Worm (Caenorhabditis elegans): Measurements from ENCODE around the gene Y42H9AR.4.

The Y42H9AR.4 gene

DNA sequence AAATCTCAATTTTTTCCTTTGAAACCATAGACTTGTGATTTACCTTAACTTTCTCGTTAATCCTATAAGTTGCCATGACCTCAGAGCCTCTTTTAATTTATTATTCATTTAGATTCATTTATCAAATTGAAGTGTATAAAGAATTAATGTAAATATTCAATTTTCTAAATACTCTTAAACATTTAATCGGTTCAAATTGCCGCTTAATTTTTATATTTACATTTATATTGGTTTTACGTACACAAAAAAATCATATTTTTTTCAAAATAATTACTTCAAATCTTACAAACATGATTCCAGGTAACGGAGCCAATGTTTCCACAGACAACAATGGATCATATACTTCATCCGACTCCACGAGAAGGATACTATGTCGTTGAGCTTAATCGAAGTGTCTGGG lies 36.5 kb upstream of the Y42H9AR.4 start, which contains the start of gene pmk-1:
Gene pmk-1, plus strand, starts transcription at position 301 of the 400 bp plus-strand sequence.
- TF ChIP-seq blmp-1 (tag; optimal IDR thresholded peaks at IDR 0.05) = no peak
- no peak for TF ChIP-seq ces-1 (GFP tag; optimal IDR thresholded peaks at IDR 0.05)
- TF ChIP-seq mls-2 (tag; optimal IDR thresholded peaks at IDR 0.05) = no peak
- no peak for TF ChIP-seq flh-1 (GFP tag; optimal IDR thresholded peaks at IDR 0.05)
- TF ChIP-seq M03D4.4 (tag; optimal IDR thresholded peaks at IDR 0.05) = no peak
- no peak for TF ChIP-seq cnd-1 (tag; optimal IDR thresholded peaks at IDR 0.05)
- no peak for TF ChIP-seq sem-2 (GFP tag; optimal IDR thresholded peaks at IDR 0.05)

DNA sequence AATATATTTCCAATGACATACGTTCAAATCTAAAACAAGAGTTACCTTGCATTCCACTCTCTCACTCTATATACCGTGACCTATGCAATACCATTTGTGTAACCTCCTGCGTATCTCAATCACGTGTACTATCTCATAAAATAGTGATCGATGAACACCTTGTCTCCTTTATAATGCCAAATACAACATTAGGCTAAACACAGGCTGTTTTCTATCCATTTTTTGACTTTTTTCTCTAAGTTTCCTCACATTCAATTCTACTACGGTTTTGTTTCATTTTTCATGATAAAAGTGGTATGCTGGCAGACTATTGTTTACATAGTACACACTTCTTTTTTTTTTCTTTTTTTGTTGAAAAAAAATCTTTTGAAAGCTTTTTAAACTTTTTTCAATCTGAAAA lies 34.3 kb upstream of the Y42H9AR.4 start:
- no peak for TF ChIP-seq ztf-11 (tag; optimal IDR thresholded peaks at IDR 0.05)
- no peak for TF ChIP-seq mep-1 (tag; optimal IDR thresholded peaks at IDR 0.05)
- TF ChIP-seq pha-4 (tag; optimal IDR thresholded peaks at IDR 0.05) = no peak
- peak; percentile 83 for TF ChIP-seq ceh-39 (tag; optimal IDR thresholded peaks at IDR 0.05)

- TF ChIP-seq tbx-8 (GFP tag; optimal IDR thresholded peaks at IDR 0.05) (no peak), flh-1 (GFP tag; optimal IDR thresholded peaks at IDR 0.05) (no peak), sem-2 (GFP tag; optimal IDR thresholded peaks at IDR 0.05) (no peak), bed-3 (GFP tag; optimal IDR thresholded peaks at IDR 0.05) (no peak), lin-13 (tag; optimal IDR thresholded peaks at IDR 0.05) (no peak)
These were observed 32.3 kb upstream of the Y42H9AR.4 start for ce11 chrIV:8144341-8144740.

DNA sequence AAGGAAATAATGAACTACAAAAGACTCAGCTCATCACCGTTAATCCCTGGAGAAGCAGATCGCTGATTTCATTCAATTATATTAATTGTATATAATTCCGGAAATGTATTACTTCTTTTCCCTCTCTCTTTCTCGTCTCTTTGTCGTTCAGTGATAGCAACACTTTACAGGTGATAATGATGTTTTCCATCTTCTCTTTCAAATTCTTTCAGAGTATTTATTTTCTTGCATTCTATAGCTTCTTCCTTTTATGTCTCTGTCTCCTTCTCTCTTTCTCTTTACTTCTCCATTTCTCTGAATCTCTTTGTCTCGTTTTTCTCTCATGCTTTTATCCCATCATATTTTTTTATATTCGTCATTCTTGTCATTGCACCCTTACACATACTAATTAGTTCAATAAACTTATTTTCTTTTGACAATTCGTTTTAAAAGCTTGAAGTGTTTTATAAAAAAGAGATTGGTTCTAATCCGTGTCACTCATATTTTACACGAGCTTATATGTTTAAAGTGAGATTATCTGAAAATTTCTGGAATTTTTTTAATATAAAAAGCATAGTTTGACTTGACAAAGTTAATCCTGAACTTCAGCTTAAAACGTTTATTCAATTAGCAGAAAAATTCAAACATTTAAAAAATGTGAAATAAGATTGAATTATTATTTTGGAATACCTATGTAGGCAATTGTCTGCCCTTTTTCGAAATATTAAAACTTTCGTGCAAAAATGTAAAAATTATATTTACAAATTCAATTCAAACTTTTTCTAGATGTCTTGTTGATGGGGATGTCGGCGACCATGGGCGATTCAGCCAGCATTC lies 30.9 kb upstream of the Y42H9AR.4 start, which contains the start of gene pmk-2:
Gene pmk-2, plus strand, starts transcription at position 766 of the 816 bp plus-strand sequence.
- peak; percentile 69 for TF ChIP-seq ces-1 (GFP tag; optimal IDR thresholded peaks at IDR 0.05)
- no peak for TF ChIP-seq unc-62 (GFP tag; optimal IDR thresholded peaks at IDR 0.05)

- TF ChIP-seq nhr-237 (tag; optimal IDR thresholded peaks at IDR 0.05) (no peak), lsy-2 (tag; optimal IDR thresholded peaks at IDR 0.05) (no peak), nhr-28 (tag; optimal IDR thresholded peaks at IDR 0.05) (no peak), ceh-43 (GFP tag; optimal IDR thresholded peaks at IDR 0.05) (no peak), ceh-83 (GFP tag; optimal IDR thresholded peaks at IDR 0.05) (no peak), flh-1 (GFP tag; optimal IDR thresholded peaks at IDR 0.05) (no peak), mep-1 (tag; optimal IDR thresholded peaks at IDR 0.05) (no peak), sem-2 (GFP tag; optimal IDR thresholded peaks at IDR 0.05) (no peak), ztf-11 (tag; optimal IDR thresholded peaks at IDR 0.05) (no peak), mab-5 (tag; optimal IDR thresholded peaks at IDR 0.05) (no peak), mls-2 (tag; optimal IDR thresholded peaks at IDR 0.05) (no peak), zip-8 (tag; optimal IDR thresholded peaks at IDR 0.05) (no peak), elt-1 (tag; optimal IDR thresholded peaks at IDR 0.05; ENCODE audit: borderline replicate concordance, insufficient read depth) (no peak), drap-1 (GFP tag; optimal IDR thresholded peaks at IDR 0.05) (no peak), pha-4 (tag; optimal IDR thresholded peaks at IDR 0.05) (no peak), unc-62 (GFP tag; optimal IDR thresholded peaks at IDR 0.05) (no peak), cnd-1 (tag; optimal IDR thresholded peaks at IDR 0.05) (no peak), M03D4.4 (tag; optimal IDR thresholded peaks at IDR 0.05) (no peak), sptf-1 (tag; optimal IDR thresholded peaks at IDR 0.05) (no peak), unc-39 (tag; optimal IDR thresholded peaks at IDR 0.05) (no peak)
These were observed 27.0 kb upstream of the Y42H9AR.4 start, which contains the start of gene pmk-3 for ce11 chrIV:8138984-8139383. Gene pmk-3, plus strand, starts transcription at chrIV:8139219.

ce11 chrIV:8136548-8136947 lies 24.5 kb upstream of the Y42H9AR.4 start:
- TF ChIP-seq mls-2 (tag; optimal IDR thresholded peaks at IDR 0.05) (no peak), mab-5 (tag; optimal IDR thresholded peaks at IDR 0.05) (no peak), elt-3 (tag; optimal IDR thresholded peaks at IDR 0.05) (no peak), nhr-28 (tag; optimal IDR thresholded peaks at IDR 0.05) (no peak), nhr-12 (tag; optimal IDR thresholded peaks at IDR 0.05) (no peak), unc-39 (tag; optimal IDR thresholded peaks at IDR 0.05) (no peak)
